Worm (Caenorhabditis elegans): ENCODE data around the gene R04B5.1.

Gene R04B5.1

ce11 chrV:10041484-10041883, 36.7 kb downstream of the R04B5.1 start (continued):
- no peak for TF ChIP-seq cey-2 (tag; optimal IDR thresholded peaks at IDR 0.05; ENCODE audit: borderline replicate concordance, insufficient read depth)
- TF ChIP-seq zfp-3 (GFP tag; conservative IDR thresholded peaks at IDR 0.05) = no peak
- TF ChIP-seq zfp-2 (tag; optimal IDR thresholded peaks at IDR 0.05) = no peak
- no peak for TF ChIP-seq F26F4.8 (GFP tag; conservative IDR thresholded peaks at IDR 0.05)
- peak; percentile 53; the same call in 1 of the 2 replicates for TF ChIP-seq ceh-20 (GFP tag; IDR thresholded peaks at IDR 0.05)
- TF ChIP-seq fkh-10 (GFP tag; optimal IDR thresholded peaks at IDR 0.05) = peak; percentile 44
- no peak for TF ChIP-seq duxl-1 (tag; optimal IDR thresholded peaks at IDR 0.05; ENCODE audit: poor library complexity)
- no peak for TF ChIP-seq attf-4 (tag; optimal IDR thresholded peaks at IDR 0.05)
- no peak for TF ChIP-seq lin-38 (GFP tag; IDR thresholded peaks at IDR 0.05)
- TF ChIP-seq tra-1 (GFP tag; IDR thresholded peaks at IDR 0.05) = peak; percentile 23; the same call in 1 of the 2 replicates
- TF ChIP-seq nhr-76 (tag; optimal IDR thresholded peaks at IDR 0.05) = no peak
- no peak for TF ChIP-seq tag-97 (GFP tag; IDR thresholded peaks at IDR 0.05)
- TF ChIP-seq F37D6.2 (tag; optimal IDR thresholded peaks at IDR 0.05) = no peak
- no peak for TF ChIP-seq mdl-1 (tag; optimal IDR thresholded peaks at IDR 0.05)
- no peak for TF ChIP-seq daf-19 (GFP tag; conservative IDR thresholded peaks at IDR 0.05)
- no peak for TF ChIP-seq dmd-9 (GFP tag; IDR thresholded peaks at IDR 0.05)
- no peak for TF ChIP-seq ZK337.2 (GFP tag; IDR thresholded peaks at IDR 0.05)
- peak; percentile 11 to 72 for TF ChIP-seq lsy-2 (tag; optimal IDR thresholded peaks at IDR 0.05)

- TF ChIP-seq lsy-2 (tag; optimal IDR thresholded peaks at IDR 0.05) (peak; percentile 68 to 88), F26F4.8 (GFP tag; conservative IDR thresholded peaks at IDR 0.05) (no peak), dmd-6 (GFP tag; IDR thresholded peaks at IDR 0.05) (peak; percentile 88), daf-16 (GFP tag; optimal IDR thresholded peaks at IDR 0.05) (peak in 1 of 2 experiments; percentile 6), daf-16 (tag; optimal IDR thresholded peaks at IDR 0.05) (peak; percentile 74), rbr-2 (tag; optimal IDR thresholded peaks at IDR 0.05) (peak; percentile 77), nhr-237 (tag; optimal IDR thresholded peaks at IDR 0.05) (no peak), lim-7 (GFP tag; IDR thresholded peaks at IDR 0.05) (no peak), lin-13 (GFP tag; optimal IDR thresholded peaks at IDR 0.05) (peak; percentile 70), arid-1 (GFP tag; conservative IDR thresholded peaks at IDR 0.05) (peak; percentile 43; the same call in 1 of the 2 replicates), spr-3 (GFP tag; optimal IDR thresholded peaks at IDR 0.05) (peak; percentile 39), set-16 (GFP tag; IDR thresholded peaks at IDR 0.05) (peak; percentile 46), hif-1 (tag; optimal IDR thresholded peaks at IDR 0.05) (peak in 1 of 2 experiments; percentile 44), aha-1 (tag) (peak; percentile 97), T20F7.1 (GFP tag; optimal IDR thresholded peaks at IDR 0.05) (no peak), nhr-6 (tag; optimal IDR thresholded peaks at IDR 0.05) (peak; percentile 70), unc-62 (GFP tag; optimal IDR thresholded peaks at IDR 0.05 in 1 of 2) (peak in 1 of 2 experiments; percentile 32), unc-62 (tag; optimal IDR thresholded peaks at IDR 0.05) (no peak), ctbp-1 (GFP tag; IDR thresholded peaks at IDR 0.05) (peak; percentile 60; the same call in 1 of the 2 replicates), dpl-1 (GFP tag; optimal IDR thresholded peaks at IDR 0.05) (peak; percentile 30), lir-3 (tag; optimal IDR thresholded peaks at IDR 0.05) (no peak), nhr-76 (tag; optimal IDR thresholded peaks at IDR 0.05) (no peak), hlh-30 (tag; optimal IDR thresholded peaks at IDR 0.05; ENCODE audit: insufficient read depth) (peak; percentile 80), zip-2 (tag; optimal IDR thresholded peaks at IDR 0.05) (no peak), nhr-25 (tag; optimal IDR thresholded peaks at IDR 0.05; ENCODE audit: borderline replicate concordance, insufficient read depth) (peak; percentile 1), hmg-1.1 (GFP tag; IDR thresholded peaks at IDR 0.05) (peak; percentile 82), mep-1 (tag; optimal IDR thresholded peaks at IDR 0.05) (peak; percentile 89), snpc-1.2 (GFP tag; IDR thresholded peaks at IDR 0.05) (no peak), pqm-1 (tag; optimal IDR thresholded peaks at IDR 0.05) (peak; percentile 58), nhr-48 (tag; optimal IDR thresholded peaks at IDR 0.05) (peak; percentile 59), ZK546.5 (tag; optimal IDR thresholded peaks at IDR 0.05) (no peak), jun-1 (tag; optimal IDR thresholded peaks at IDR 0.05) (peak; percentile 55), hlh-11 (tag; optimal IDR thresholded peaks at IDR 0.05) (peak; percentile 91), F49E8.2 (tag; optimal IDR thresholded peaks at IDR 0.05; ENCODE audit: borderline replicate concordance) (no peak), nhr-77 (tag; optimal IDR thresholded peaks at IDR 0.05) (peak; percentile 65)
These were observed 38.3 kb downstream of the R04B5.1 start for ce11 chrV:10039837-10040236.

Measured in whole organism, L4 larva.